Worm (Caenorhabditis elegans) whole organism, L1 larva: ENCODE measurements around the gene C10E2.1.

Experiments used
- C16A3.4 ChIP-seq: fragments of 150-350 bp; optimal IDR thresholded peaks from 2 replicates; lab custom pipeline; 2014; ENCODE audit warnings: missing biosample characterization, missing genetic modification characterization
- Y116A8C.19 ChIP-seq: sonication (generic microtip); optimal IDR thresholded peaks from 2 replicates; lab custom pipeline; 2016; ENCODE audit warnings: missing compliant biosample characterization, missing genetic modification characterization, borderline replicate concordance
- aha-1 ChIP-seq: fragments of 150-350 bp; optimal IDR thresholded peaks from 2 replicates; lab custom pipeline; 2014; ENCODE audit warnings: missing biosample characterization, missing genetic modification characterization
- alr-1 ChIP-seq: fragments of 200-800 bp; sonication (Bioruptor generic); optimal IDR thresholded peaks from 2 replicates; lab custom pipeline; 2018; ENCODE audit warnings: borderline replicate concordance, mild to moderate bottlenecking, missing genetic modification characterization, missing compliant biosample characterization
- blmp-1 ChIP-seq: fragments of 150-350 bp; optimal IDR thresholded peaks from 2 replicates; lab custom pipeline; 2014; ENCODE audit warnings: missing biosample characterization, missing genetic modification characterization
- ceh-82 ChIP-seq, 3 experiments: fragments of 150-350 bp in 1 of 3; sonication (generic microtip) in 2 of 3; optimal IDR thresholded peaks; 2 replicates each; lab custom pipeline; 2014 to 2017; ENCODE audit warnings: missing biosample characterization in 3 of 3, missing genetic modification characterization in 3 of 3
- ceh-90 ChIP-seq: sonication (generic microtip); optimal IDR thresholded peaks from 2 replicates; lab custom pipeline; 2016; ENCODE audit warnings: missing genetic modification characterization, missing compliant biosample characterization
- dpl-1 ChIP-seq, 3 experiments: fragments of 150-350 bp in 2 of 3; sonication (generic microtip) in 1 of 3; optimal IDR thresholded peaks; 2 replicates each; lab custom pipeline; 2014 to 2017; ENCODE audit warnings: missing biosample characterization in 3 of 3, missing genetic modification characterization in 3 of 3, missing genetic modification reagents in 3 of 3
- dsc-1 ChIP-seq: sonication (generic microtip); optimal IDR thresholded peaks from 2 replicates; lab custom pipeline; 2016; ENCODE audit warnings: mild to moderate bottlenecking, missing genetic modification characterization, missing compliant biosample characterization
- efl-1 ChIP-seq, 4 experiments: fragments of 150-350 bp; optimal IDR thresholded peaks in 3 of 4; peaks in 1 of 4; 1 replicate in 1 of 4; 2 replicates in 3 of 4; lab custom pipeline; 2014; ENCODE audit warnings: missing biosample characterization in 2 of 4, missing genetic modification characterization in 2 of 4, missing genetic modification reagents in 2 of 4
- egl-13 ChIP-seq: sonication (generic microtip); optimal IDR thresholded peaks from 2 replicates; lab custom pipeline; 2016; ENCODE audit warnings: missing genotype, missing genetic modification reagents, missing genetic modification characterization, missing compliant biosample characterization
- elt-3 ChIP-seq, 6 experiments: fragments of 150-350 bp in 1 of 6; sonication (generic microtip); optimal IDR thresholded peaks; 2 replicates each; lab custom pipeline; 2017 to 2018; ENCODE audit warnings: missing biosample characterization in 6 of 6, missing genetic modification characterization in 6 of 6, inconsistent platforms in 1 of 6
- ets-5 ChIP-seq: fragments of 200-800 bp; sonication (Bioruptor generic); IDR thresholded peaks from 2 replicates; pipeline ENCODE4 v1.3.6; 2022; ENCODE audit warnings: missing genetic modification characterization, missing compliant biosample characterization
- isw-1 ChIP-seq: fragments of 200-800 bp; sonication (Bioruptor generic); IDR thresholded peaks from 2 replicates; pipeline ENCODE4 v1.3.6; 2022; ENCODE audit warnings: missing genetic modification characterization, missing compliant biosample characterization
- lin-14 ChIP-seq: fragments of 200-800 bp; sonication (Bioruptor generic); optimal IDR thresholded peaks from 2 replicates; lab custom pipeline; 2018; ENCODE audit warnings: mild to moderate bottlenecking, missing genetic modification characterization, moderate library complexity, missing compliant biosample characterization
- lin-35 ChIP-seq, 2 experiments: fragments of 150-350 bp; optimal IDR thresholded peaks; 2 replicates each; lab custom pipeline; 2014; ENCODE audit warnings: missing biosample characterization in 2 of 2, missing genetic modification characterization in 2 of 2, missing genetic modification reagents in 2 of 2
- lir-3 ChIP-seq: sonication (generic microtip); optimal IDR thresholded peaks from 2 replicates; lab custom pipeline; 2016; ENCODE audit warnings: mild to moderate bottlenecking, missing genetic modification characterization, moderate library complexity, missing compliant biosample characterization; ENCODE audit not compliant: poor library complexity
- mab-9 ChIP-seq: fragments of 200-800 bp; sonication (Bioruptor generic); IDR thresholded peaks from 2 replicates; pipeline ENCODE4 v1.3.6; 2022; ENCODE audit warnings: missing genetic modification reagents, missing genetic modification characterization, missing compliant biosample characterization
- mdl-1 ChIP-seq, 2 experiments: fragments of 150-350 bp; optimal IDR thresholded peaks; 2 replicates each; lab custom pipeline; 2014 to 2017; ENCODE audit warnings: missing biosample characterization in 2 of 2, missing genetic modification characterization in 2 of 2, inconsistent platforms in 1 of 2
- mep-1 ChIP-seq: fragments of 150-350 bp; optimal IDR thresholded peaks from 2 replicates; lab custom pipeline; 2014; ENCODE audit warnings: missing biosample characterization, missing genetic modification characterization
- nhr-19 ChIP-seq: fragments of 200-800 bp; sonication (Bioruptor generic); conservative IDR thresholded peaks from 2 replicates; pipeline ENCODE4 v1.3.6; 2022; ENCODE audit warnings: missing genetic modification characterization, missing compliant biosample characterization
- nhr-20 ChIP-seq: sonication (generic microtip); optimal IDR thresholded peaks from 2 replicates; lab custom pipeline; 2016; ENCODE audit warnings: mild to moderate bottlenecking, missing genetic modification characterization, missing compliant biosample characterization
- nhr-28 ChIP-seq: fragments of 150-350 bp; optimal IDR thresholded peaks from 2 replicates; lab custom pipeline; 2014; ENCODE audit warnings: missing biosample characterization, missing genetic modification characterization
- nhr-47 ChIP-seq: sonication (generic microtip); optimal IDR thresholded peaks from 2 replicates; lab custom pipeline; 2016; ENCODE audit warnings: mild to moderate bottlenecking, missing genetic modification characterization, moderate library complexity, missing compliant biosample characterization
- nhr-71 ChIP-seq: sonication (generic microtip); optimal IDR thresholded peaks from 2 replicates; lab custom pipeline; 2016; ENCODE audit warnings: mild to moderate bottlenecking, missing genetic modification characterization, moderate library complexity, missing compliant biosample characterization
- nhr-77 ChIP-seq: fragments of 150-350 bp; optimal IDR thresholded peaks from 2 replicates; lab custom pipeline; 2014; ENCODE audit warnings: missing biosample characterization, missing genetic modification characterization
- nhr-84 ChIP-seq: sonication (generic microtip); optimal IDR thresholded peaks from 2 replicates; lab custom pipeline; 2017; ENCODE audit warnings: missing biosample characterization, missing genetic modification characterization
- nhr-85 ChIP-seq: sonication (generic microtip); peaks from one replicate; lab custom pipeline; 2016; ENCODE audit warnings: missing genetic modification characterization, inconsistent platforms, missing compliant biosample characterization
- pax-3 ChIP-seq: fragments of 200-800 bp; sonication (Bioruptor generic); optimal IDR thresholded peaks from 2 replicates; lab custom pipeline; 2018; ENCODE audit warnings: mild to moderate bottlenecking, missing genetic modification characterization, moderate library complexity, missing compliant biosample characterization
- pqm-1 ChIP-seq: sonication (generic microtip); optimal IDR thresholded peaks from 3 replicates; lab custom pipeline; 2017; ENCODE audit warnings: missing biosample characterization, missing genetic modification characterization
- snpc-4 ChIP-seq: fragments of 150-350 bp; optimal IDR thresholded peaks from 2 replicates; lab custom pipeline; 2014; ENCODE audit warnings: missing biosample characterization, missing genetic modification characterization
- snu-23 ChIP-seq: sonication (generic microtip); optimal IDR thresholded peaks from 2 replicates; lab custom pipeline; 2016; ENCODE audit warnings: missing genetic modification characterization, missing compliant biosample characterization
- sup-37 ChIP-seq: fragments of 200-800 bp; sonication (Bioruptor generic); optimal IDR thresholded peaks from 2 replicates; lab custom pipeline; 2018; ENCODE audit warnings: mild to moderate bottlenecking, missing genetic modification characterization, missing compliant biosample characterization
- tbx-2 ChIP-seq: sonication (generic microtip); optimal IDR thresholded peaks from 2 replicates; lab custom pipeline; 2016; ENCODE audit warnings: missing genetic modification characterization, missing compliant biosample characterization
- tlp-1 ChIP-seq: fragments of 150-350 bp; optimal IDR thresholded peaks from 2 replicates; lab custom pipeline; 2014; ENCODE audit warnings: missing biosample characterization, missing genetic modification characterization
- unc-130 ChIP-seq: fragments of 150-350 bp; optimal IDR thresholded peaks from 2 replicates; lab custom pipeline; 2017; ENCODE audit warnings: missing biosample characterization, missing genetic modification characterization, inconsistent platforms
- unc-30 ChIP-seq: sonication (generic microtip); optimal IDR thresholded peaks from 2 replicates; lab custom pipeline; 2017; ENCODE audit warnings: missing biosample characterization, missing genetic modification characterization
- unc-62 ChIP-seq: fragments of 150-350 bp; optimal IDR thresholded peaks from 2 replicates; lab custom pipeline; 2014; ENCODE audit warnings: missing biosample characterization, missing genetic modification reagents, missing genetic modification characterization
- unc-86 ChIP-seq: sonication (generic microtip); optimal IDR thresholded peaks from 2 replicates; lab custom pipeline; 2016; ENCODE audit warnings: missing genetic modification characterization, missing compliant biosample characterization
- xbp-1 ChIP-seq: sonication (generic microtip); optimal IDR thresholded peaks from 2 replicates; lab custom pipeline; 2016; ENCODE audit warnings: missing genetic modification characterization, missing compliant biosample characterization
- ztf-11 ChIP-seq, 2 experiments: sonication (generic microtip); optimal IDR thresholded peaks; 2 replicates each; lab custom pipeline; 2016 to 2017; ENCODE audit warnings: missing genetic modification characterization in 2 of 2, missing biosample characterization in 1 of 2, missing compliant biosample characterization in 1 of 2
- ztf-4 ChIP-seq: fragments of 150-350 bp; optimal IDR thresholded peaks from 2 replicates; lab custom pipeline; 2014; ENCODE audit warnings: missing biosample characterization, missing genetic modification characterization

Gene C10E2.1

ce11 chrX:16762529-16762928 lies at the start of gene C10E2.1:
TSS of gene C10E2.1 (plus strand) at chrX:16762829.
- TF ChIP-seq egl-13 (tag; lab: Kevin White, UChicago) (no peak), efl-1 (optimal IDR thresholded peaks at IDR 0.05; lab: Kevin White, UChicago) (no peak), efl-1 (GFP tag; optimal IDR thresholded peaks at IDR 0.05 in 1 of 2; lab: Kevin White, UChicago) (peak in 1 of 2 experiments; percentile 6)
- TF ChIP-seq, all 84 proteins: peak for 1

DNA sequence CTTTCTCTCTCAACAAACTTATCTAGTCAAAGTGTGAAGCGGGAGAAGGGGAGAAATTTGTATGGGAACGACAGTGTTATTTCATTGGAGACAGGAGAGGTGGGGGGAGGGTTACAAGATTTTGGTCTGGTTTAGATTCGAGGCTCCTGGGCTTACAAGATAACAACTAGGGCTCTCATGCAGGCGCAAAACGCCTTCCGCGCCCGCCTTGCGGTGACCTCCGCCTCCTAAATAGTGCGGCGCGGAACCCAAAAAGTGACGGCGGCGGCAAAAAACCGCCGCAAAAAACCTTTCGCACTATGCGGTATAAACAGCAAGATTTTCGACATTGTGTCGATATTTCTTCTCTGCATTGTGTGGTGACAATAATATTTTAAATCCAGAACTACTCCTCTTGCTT lies 46.7 kb upstream of the C10E2.1 start:
- TF ChIP-seq elt-3 (tag; optimal IDR thresholded peaks at IDR 0.05; lab: Kevin White, UChicago): no peak
- TF ChIP-seq nhr-19 (GFP tag; lab: Robert Waterston, UW): no peak
- no peak for TF ChIP-seq nhr-28 (tag; lab: Kevin White, UChicago)
- TF ChIP-seq pax-3 (tag; lab: Kevin White, UChicago): no peak
- TF ChIP-seq nhr-85 (tag; lab: Kevin White, UChicago): no peak
- TF ChIP-seq xbp-1 (tag; lab: Kevin White, UChicago): no peak
- no peak for TF ChIP-seq Y116A8C.19
- no peak for TF ChIP-seq lir-3 (tag; lab: Kevin White, UChicago)
- no peak for TF ChIP-seq ztf-11 (tag; optimal IDR thresholded peaks at IDR 0.05; lab: Kevin White, UChicago)
- no peak for TF ChIP-seq unc-30 (tag; lab: Kevin White, UChicago)
- TF ChIP-seq isw-1 (GFP tag; lab: Robert Waterston, UW): no peak
- TF ChIP-seq C16A3.4 (tag; lab: Kevin White, UChicago): no peak
- no peak for TF ChIP-seq unc-130 (tag; lab: Kevin White, UChicago)
- TF ChIP-seq mep-1 (tag; lab: Kevin White, UChicago): no peak
- TF ChIP-seq nhr-77 (tag; lab: Kevin White, UChicago): no peak
- no peak for TF ChIP-seq ceh-82 (tag; optimal IDR thresholded peaks at IDR 0.05; lab: Kevin White, UChicago)
- TF ChIP-seq nhr-71: no peak
- no peak for TF ChIP-seq lin-35 (GFP tag; optimal IDR thresholded peaks at IDR 0.05; lab: Kevin White, UChicago)
- no peak for TF ChIP-seq sup-37

DNA sequence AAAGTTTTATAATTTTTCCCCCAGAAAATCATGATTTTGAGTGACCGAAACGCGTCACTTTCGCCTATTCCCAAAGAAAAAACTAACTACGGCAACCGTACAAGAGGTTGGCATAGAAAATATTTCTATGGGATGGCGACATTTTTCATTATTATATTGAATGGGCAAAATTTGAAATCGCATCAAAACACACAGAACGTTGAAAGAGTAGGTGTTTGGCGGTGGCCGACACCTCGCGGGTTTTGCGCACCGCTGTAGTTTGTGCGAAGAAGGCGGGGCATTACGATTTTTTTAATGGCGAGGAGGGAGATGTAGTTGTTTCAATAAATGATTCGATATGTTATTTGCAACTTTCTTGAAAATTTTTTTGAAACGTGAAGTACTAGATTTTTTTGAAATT lies 40.7 kb upstream of the C10E2.1 start:
- TF ChIP-seq ztf-4 (tag; lab: Kevin White, UChicago) (no peak), dsc-1 (no peak), tlp-1 (tag; lab: Kevin White, UChicago) (no peak), snpc-4 (tag; lab: Kevin White, UChicago) (peak; percentile 50), nhr-20 (tag; lab: Kevin White, UChicago) (no peak), mab-9 (no peak)

DNA sequence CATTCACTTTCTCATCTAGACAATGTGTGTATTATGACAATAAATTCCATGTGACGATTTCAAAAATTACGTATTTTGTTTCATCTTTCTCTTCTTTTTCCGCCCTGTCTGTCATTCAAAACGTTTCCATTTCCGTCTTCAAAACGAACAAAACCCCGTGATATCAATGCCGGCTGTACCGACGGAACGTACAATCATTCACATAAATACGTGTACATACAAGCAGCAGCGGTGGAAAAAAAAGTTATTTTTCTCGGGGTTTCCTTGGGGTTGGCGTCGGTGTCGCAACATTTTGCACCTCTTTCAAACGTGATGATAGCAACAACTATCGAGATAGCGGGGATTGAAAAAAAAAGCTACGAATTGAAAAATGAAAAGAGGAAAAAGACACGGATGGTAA lies 37.7 kb upstream of the C10E2.1 start:
- TF ChIP-seq tbx-2 (tag; lab: Kevin White, UChicago) (peak; percentile 17), elt-3 (tag; optimal IDR thresholded peaks at IDR 0.05; lab: Kevin White, UChicago) (peak in 2 of 6 experiments; percentile 28 to 74), unc-130 (tag; lab: Kevin White, UChicago) (peak; percentile 1), ceh-90 (tag; lab: Kevin White, UChicago) (no peak), ceh-82 (tag; optimal IDR thresholded peaks at IDR 0.05; lab: Kevin White, UChicago) (no peak), alr-1 (tag; lab: Kevin White, UChicago) (no peak), unc-62 (GFP tag; lab: Kevin White, UChicago) (no peak), nhr-47 (tag; lab: Kevin White, UChicago) (no peak), dpl-1 (GFP tag; optimal IDR thresholded peaks at IDR 0.05; lab: Kevin White, UChicago) (no peak), snu-23 (GFP tag; lab: Kevin White, UChicago) (peak; percentile 13), lin-35 (GFP tag; optimal IDR thresholded peaks at IDR 0.05; lab: Kevin White, UChicago) (peak in 1 of 2 experiments; percentile 46), nhr-20 (tag; lab: Kevin White, UChicago) (peak; percentile 49), mdl-1 (tag; optimal IDR thresholded peaks at IDR 0.05; lab: Kevin White, UChicago) (peak in 1 of 2 experiments; percentile 45), efl-1 (optimal IDR thresholded peaks at IDR 0.05; lab: Kevin White, UChicago) (no peak), efl-1 (GFP tag; optimal IDR thresholded peaks at IDR 0.05 in 1 of 2; lab: Kevin White, UChicago) (no peak), ets-5 (GFP tag; lab: Robert Waterston, UW) (no peak), unc-86 (no peak), pqm-1 (tag; lab: Kevin White, UChicago) (no peak), lin-14 (peak; percentile 73), blmp-1 (peak; percentile 73), nhr-71 (peak; percentile 53), nhr-84 (tag; lab: Kevin White, UChicago) (no peak), sup-37 (no peak), nhr-85 (tag; lab: Kevin White, UChicago) (peak; percentile 69), aha-1 (no peak)
